Fruit fly (Drosophila melanogaster) whole organism, embryonic: ENCODE results near the gene CG7173.

Source experiments
- ATbp ChIP-seq: fragments of 200-800 bp; sonication (Bioruptor generic); optimal IDR thresholded peaks from 2 replicates; lab custom pipeline; 2017; ENCODE audit warnings: missing biosample characterization, mild to moderate bottlenecking, missing genetic modification characterization, missing genetic modification reagents
- B-H1 ChIP-seq: fragments of 200-800 bp; sonication (Bioruptor generic); IDR thresholded peaks from 3 replicates; pipeline ENCODE4 v1.3.6; 2022; ENCODE audit warnings: missing biosample characterization, missing genetic modification characterization
- Bgb ChIP-seq: fragments of 200-800 bp; sonication (Bioruptor generic); IDR thresholded peaks from 2 replicates; pipeline ENCODE4 v1.3.6; 2022; ENCODE audit warnings: missing biosample characterization, missing genetic modification characterization; ENCODE audit not compliant: partially characterized antibody
- CG12236 ChIP-seq: fragments of 200-800 bp; sonication (Bioruptor generic); optimal IDR thresholded peaks from 2 replicates; lab custom pipeline; 2016; ENCODE audit warnings: missing biosample characterization, missing genetic modification characterization
- CG1233 ChIP-seq: fragments of 200-800 bp; sonication (Bioruptor generic); optimal IDR thresholded peaks from 4 replicates; lab custom pipeline; 2018; ENCODE audit warnings: missing biosample characterization, mild to moderate bottlenecking, missing genetic modification characterization
- CG14860 ChIP-seq: fragments of 200-800 bp; sonication (Bioruptor generic); IDR thresholded peaks from 3 replicates; pipeline ENCODE4 v1.3.6; 2022; ENCODE audit warnings: missing biosample characterization, missing genetic modification characterization; ENCODE audit not compliant: partially characterized antibody
- CG15073 ChIP-seq: fragments of 200-800 bp; sonication (Bioruptor generic); optimal IDR thresholded peaks from 2 replicates; lab custom pipeline; 2016; ENCODE audit warnings: missing biosample characterization, missing genetic modification characterization
- CG16813 ChIP-seq: fragments of 200-800 bp; sonication (Bioruptor generic); IDR thresholded peaks from 3 replicates; pipeline ENCODE4 v1.3.6; 2022; ENCODE audit warnings: missing biosample characterization, missing genetic modification characterization; ENCODE audit not compliant: partially characterized antibody
- CG17385 ChIP-seq: fragments of 200-800 bp; sonication (Bioruptor generic); optimal IDR thresholded peaks from 3 replicates; lab custom pipeline; 2018; ENCODE audit warnings: missing biosample characterization, mild to moderate bottlenecking, missing genetic modification characterization
- CG18764 ChIP-seq: fragments of 200-800 bp; sonication (Bioruptor generic); optimal IDR thresholded peaks from 3 replicates; lab custom pipeline; 2016; ENCODE audit warnings: missing biosample characterization, missing genetic modification characterization
- CG2712 ChIP-seq: fragments of 200-800 bp; optimal IDR thresholded peaks from 3 replicates; lab custom pipeline; 2019; ENCODE audit warnings: missing biosample characterization, mild to moderate bottlenecking, missing genetic modification characterization, moderate library complexity
- CG3065 ChIP-seq: fragments of 200-800 bp; sonication (Bioruptor generic); optimal IDR thresholded peaks from 2 replicates; lab custom pipeline; 2016; ENCODE audit warnings: missing biosample characterization, missing genetic modification characterization
- CG31224 ChIP-seq: fragments of 200-800 bp; sonication (Bioruptor generic); IDR thresholded peaks from 2 replicates; pipeline ENCODE4 v1.3.6; 2022; ENCODE audit warnings: missing biosample characterization, missing genetic modification characterization
- CG3163 ChIP-seq: fragments of 200-800 bp; sonication (Bioruptor generic); optimal IDR thresholded peaks from 3 replicates; lab custom pipeline; 2016; ENCODE audit warnings: missing biosample characterization, missing genetic modification characterization
- CG4730 ChIP-seq: fragments of 200-800 bp; sonication (Bioruptor generic); IDR thresholded peaks from 2 replicates; pipeline ENCODE4 v1.3.6; 2022; ENCODE audit warnings: missing biosample characterization, missing genetic modification characterization
- CG4854 ChIP-seq: fragments of 200-800 bp; sonication (Bioruptor generic); optimal IDR thresholded peaks from 2 replicates; lab custom pipeline; 2016; ENCODE audit warnings: missing biosample characterization, missing genetic modification characterization, inconsistent platforms
- CG6791 ChIP-seq: fragments of 200-800 bp; sonication (Bioruptor generic); IDR thresholded peaks from 3 replicates; pipeline ENCODE4 v1.3.6; 2022; ENCODE audit warnings: missing biosample characterization, missing genetic modification characterization; ENCODE audit not compliant: partially characterized antibody
- CG7372 ChIP-seq: fragments of 200-800 bp; sonication (Bioruptor generic); IDR thresholded peaks from 2 replicates; pipeline ENCODE4 v1.3.6; 2022; ENCODE audit warnings: missing biosample characterization, missing genetic modification characterization
- CG7786 ChIP-seq: fragments of 200-800 bp; sonication (Bioruptor generic); optimal IDR thresholded peaks from 2 replicates; lab custom pipeline; 2016; ENCODE audit warnings: missing biosample characterization, missing genetic modification characterization
- CG7839 ChIP-seq: fragments of 200-800 bp; sonication (Bioruptor generic); optimal IDR thresholded peaks from 3 replicates; lab custom pipeline; 2018; ENCODE audit warnings: missing biosample characterization, mild to moderate bottlenecking, missing genetic modification characterization, moderate library complexity
- CG8944 ChIP-seq: fragments of 200-800 bp; sonication (Bioruptor generic); optimal IDR thresholded peaks from 3 replicates; lab custom pipeline; 2016; ENCODE audit warnings: missing biosample characterization, missing genetic modification characterization
- Dad ChIP-seq: fragments of 200-800 bp; sonication (Bioruptor generic); optimal IDR thresholded peaks from 3 replicates; lab custom pipeline; 2016; ENCODE audit warnings: missing biosample characterization, missing genetic modification characterization
- Doc2 ChIP-seq: fragments of 200-800 bp; sonication (Bioruptor generic); IDR thresholded peaks from 2 replicates; pipeline ENCODE4 v1.3.6; 2022; ENCODE audit warnings: missing biosample characterization, missing genetic modification characterization
- Ets65A ChIP-seq: fragments of 200-800 bp; sonication (Bioruptor generic); peaks from one replicate; lab custom pipeline; 2016; ENCODE audit warnings: missing biosample characterization, missing genetic modification characterization
- HLHmδ ChIP-seq: fragments of 200-800 bp; sonication (Bioruptor generic); optimal IDR thresholded peaks from 2 replicates; lab custom pipeline; 2018; ENCODE audit warnings: missing biosample characterization, mild to moderate bottlenecking, missing genetic modification characterization, moderate library complexity
- Hey ChIP-seq: fragments of 200-800 bp; sonication (Bioruptor generic); optimal IDR thresholded peaks from 3 replicates; lab custom pipeline; 2018; ENCODE audit warnings: missing biosample characterization, mild to moderate bottlenecking, missing genetic modification characterization
- HmgD ChIP-seq: fragments of 200-800 bp; sonication (Bioruptor generic); optimal IDR thresholded peaks from 3 replicates; lab custom pipeline; 2016; ENCODE audit warnings: missing biosample characterization, missing genetic modification characterization
- Hr3 ChIP-seq: fragments of 200-800 bp; sonication (Bioruptor generic); optimal IDR thresholded peaks from 3 replicates; lab custom pipeline; 2016; ENCODE audit warnings: missing biosample characterization, missing genetic modification characterization
- Lhr ChIP-seq: fragments of 200-800 bp; sonication (Bioruptor generic); optimal IDR thresholded peaks from 3 replicates; lab custom pipeline; 2017; ENCODE audit warnings: mild to moderate bottlenecking, missing biosample characterization, missing genetic modification reagents, missing genetic modification characterization
- Max ChIP-seq: fragments of 200-800 bp; sonication (Bioruptor generic); optimal IDR thresholded peaks from 2 replicates; lab custom pipeline; 2016; ENCODE audit warnings: missing biosample characterization, mild to moderate bottlenecking, missing genetic modification characterization
- NC2α ChIP-seq: fragments of 200-800 bp; sonication (Bioruptor generic); optimal IDR thresholded peaks from 2 replicates; lab custom pipeline; 2016; ENCODE audit warnings: missing biosample characterization, missing genetic modification characterization
- Nf-YC ChIP-seq: fragments of 200-800 bp; optimal IDR thresholded peaks from 3 replicates; lab custom pipeline; 2019; ENCODE audit warnings: missing biosample characterization, mild to moderate bottlenecking, missing genetic modification characterization, moderate library complexity
- Sin3A ChIP-seq: fragments of >200 bp; optimal IDR thresholded peaks from 2 replicates; lab custom pipeline; 2018
- Tbp ChIP-seq: fragments of >200 bp; optimal IDR thresholded peaks from 2 replicates; lab custom pipeline; 2018; ENCODE audit warnings: missing biosample characterization, missing genetic modification characterization
- ap ChIP-seq: fragments of 200-800 bp; sonication (Bioruptor generic); IDR thresholded peaks from 2 replicates; pipeline ENCODE4 v1.3.6; 2022; ENCODE audit warnings: missing biosample characterization, missing genetic modification characterization
- ara ChIP-seq: fragments of 200-800 bp; sonication (Bioruptor generic); IDR thresholded peaks from 2 replicates; pipeline ENCODE4 v1.3.6; 2022; ENCODE audit warnings: missing biosample characterization, missing genetic modification characterization
- bigmax ChIP-seq: fragments of 200-800 bp; sonication (Bioruptor generic); optimal IDR thresholded peaks from 2 replicates; lab custom pipeline; 2018; ENCODE audit warnings: missing biosample characterization, mild to moderate bottlenecking, missing genetic modification characterization
- br ChIP-seq: fragments of >200 bp; optimal IDR thresholded peaks from 2 replicates; lab custom pipeline; 2017
- cad ChIP-seq: fragments of >200 bp; optimal IDR thresholded peaks from 2 replicates; lab custom pipeline; 2017; ENCODE audit warnings: missing biosample characterization, missing genetic modification characterization
- crp ChIP-seq, 2 experiments: fragments of 200-800 bp; sonication (Bioruptor generic); optimal IDR thresholded peaks; 2 replicates in 1 of 2; 3 replicates in 1 of 2; lab custom pipeline; 2017; ENCODE audit warnings: missing biosample characterization in 2 of 2, missing genetic modification characterization in 2 of 2, mild to moderate bottlenecking in 1 of 2, moderate library complexity in 1 of 2
- eve ChIP-seq, 2 experiments: fragments of >200 bp; optimal IDR thresholded peaks; 2 replicates each; lab custom pipeline; 2017; ENCODE audit warnings: missing biosample characterization in 2 of 2, missing genetic modification characterization in 2 of 2
- fd64A ChIP-seq: fragments of 200-800 bp; sonication (Bioruptor generic); optimal IDR thresholded peaks from 3 replicates; lab custom pipeline; 2018; ENCODE audit warnings: missing biosample characterization, mild to moderate bottlenecking, missing genetic modification characterization
- gem ChIP-seq: fragments of 200-800 bp; sonication (Bioruptor generic); optimal IDR thresholded peaks from 2 replicates; lab custom pipeline; 2019; ENCODE audit warnings: missing biosample characterization, mild to moderate bottlenecking, missing genetic modification characterization, moderate library complexity
- gt ChIP-seq: fragments of 200-800 bp; sonication (Bioruptor generic); IDR thresholded peaks from 2 replicates; pipeline ENCODE4 v1.3.6; 2022; ENCODE audit warnings: missing biosample characterization, missing genetic modification characterization
- inv ChIP-seq: fragments of 200-800 bp; sonication (Bioruptor generic); IDR thresholded peaks from 2 replicates; pipeline ENCODE4 v1.3.6; 2022; ENCODE audit warnings: missing biosample characterization, missing genetic modification characterization; ENCODE audit not compliant: partially characterized antibody
- maf-S ChIP-seq: fragments of 200-800 bp; sonication (Bioruptor generic); optimal IDR thresholded peaks from 2 replicates; lab custom pipeline; 2016; ENCODE audit warnings: missing biosample characterization, missing genetic modification characterization
- pnt ChIP-seq: fragments of 200-800 bp; sonication (Bioruptor generic); optimal IDR thresholded peaks from 3 replicates; lab custom pipeline; 2016; ENCODE audit warnings: missing biosample characterization, missing genetic modification characterization
- psq ChIP-seq: fragments of 200-800 bp; sonication (Bioruptor generic); optimal IDR thresholded peaks from 2 replicates; lab custom pipeline; 2017; ENCODE audit warnings: missing biosample characterization, missing genetic modification characterization
- repo ChIP-seq: fragments of 200-800 bp; sonication (Bioruptor generic); optimal IDR thresholded peaks from 2 replicates; lab custom pipeline; 2016; ENCODE audit warnings: missing biosample characterization, missing genetic modification characterization
- sisA ChIP-seq: fragments of 200-800 bp; sonication (Bioruptor generic); IDR thresholded peaks from 2 replicates; pipeline ENCODE4 v1.3.6; 2022; ENCODE audit warnings: missing biosample characterization, missing genetic modification characterization
- slbo ChIP-seq: fragments of 200-800 bp; sonication (Bioruptor generic); IDR thresholded peaks from 2 replicates; pipeline ENCODE4 v1.3.6; 2022; ENCODE audit warnings: missing biosample characterization, missing genetic modification characterization
- stc ChIP-seq: fragments of 200-800 bp; sonication (Bioruptor generic); IDR thresholded peaks from 2 replicates; pipeline ENCODE4 v1.3.6; 2022; ENCODE audit warnings: missing biosample characterization, missing genetic modification characterization
- vvl ChIP-seq: fragments of 200-800 bp; sonication (Bioruptor generic); IDR thresholded peaks from 2 replicates; pipeline ENCODE4 v1.3.6; 2022; ENCODE audit warnings: missing biosample characterization, missing genetic modification characterization
- zfh1 ChIP-seq: fragments of 200-800 bp; sonication (Bioruptor generic); IDR thresholded peaks from 3 replicates; pipeline ENCODE4 v1.3.6; 2022; ENCODE audit warnings: missing biosample characterization, missing genetic modification characterization

Gene CG7173

dm6 chr3L:21585397-21585796, 27.4 kb upstream of the CG7173 start (continued):
- TF ChIP-seq maf-S (GFP tag; lab: Kevin White, UChicago) (no peak), zfh1 (no peak), vvl (GFP tag; lab: Robert Waterston, UW) (no peak), Dad (GFP tag; lab: Kevin White, UChicago) (no peak), CG7839 (tag; lab: Kevin White, UChicago) (no peak), ara (peak; percentile 34; the same call in 1 of the 2 replicates), HmgD (GFP tag; lab: Kevin White, UChicago) (no peak), CG31224 (GFP tag; lab: Robert Waterston, UW) (no peak), CG3065 (GFP tag; lab: Kevin White, UChicago) (no peak), Lhr (no peak), CG7786 (no peak), B-H1 (GFP tag; lab: Robert Waterston, UW) (no peak), CG17385 (GFP tag; lab: Kevin White, UChicago) (no peak), crp (GFP tag; optimal IDR thresholded peaks at IDR 0.05; lab: Kevin White, UChicago) (no peak), Nf-YC (tag; lab: Kevin White, UChicago) (no peak), Bgb (GFP tag; lab: Robert Waterston, UW) (no peak), Hey (tag; lab: Kevin White, UChicago) (no peak), CG2712 (tag; lab: Kevin White, UChicago) (peak; percentile 44), Sin3A (lab: Kevin White, UChicago) (no peak), CG16813 (GFP tag; lab: Robert Waterston, UW) (no peak), stc (GFP tag; lab: Robert Waterston, UW) (no peak), br (lab: Kevin White, UChicago) (no peak), HLHmδ (GFP tag; lab: Kevin White, UChicago) (no peak), CG6791 (no peak), CG18764 (peak; percentile 0), gem (tag; lab: Kevin White, UChicago) (peak; percentile 40), CG8944 (GFP tag; lab: Kevin White, UChicago) (no peak), Ets65A (GFP tag; lab: Kevin White, UChicago) (no peak), ap (GFP tag; lab: Robert Waterston, UW) (no peak), CG4854 (GFP tag; lab: Kevin White, UChicago) (no peak), fd64A (GFP tag; lab: Kevin White, UChicago) (no peak), slbo (GFP tag; lab: Robert Waterston, UW) (no peak), repo (GFP tag; lab: Kevin White, UChicago) (no peak), cad (GFP tag; lab: Kevin White, UChicago) (no peak), CG12236 (GFP tag; lab: Kevin White, UChicago) (no peak), NC2α (no peak), Tbp (GFP tag; lab: Kevin White, UChicago) (no peak), ATbp (GFP tag; lab: Kevin White, UChicago) (no peak), Max (GFP tag; lab: Kevin White, UChicago) (no peak), CG1233 (GFP tag; lab: Kevin White, UChicago) (no peak), eve (GFP tag; optimal IDR thresholded peaks at IDR 0.05; lab: Kevin White, UChicago) (peak in 1 of 2 experiments; percentile 49), CG7372 (GFP tag; lab: Robert Waterston, UW) (no peak), inv (GFP tag; lab: Robert Waterston, UW) (no peak), Hr3 (GFP tag; lab: Kevin White, UChicago) (peak; percentile 31), bigmax (GFP tag; lab: Kevin White, UChicago) (no peak), psq (GFP tag; lab: Kevin White, UChicago) (no peak), gt (no peak), CG14860 (GFP tag; lab: Robert Waterston, UW) (no peak), Doc2 (GFP tag; lab: Robert Waterston, UW) (no peak), CG4730 (GFP tag; lab: Robert Waterston, UW) (no peak), sisA (peak; percentile 15; the same call in 1 of the 2 replicates), CG15073 (GFP tag; lab: Kevin White, UChicago) (no peak), pnt (no peak), CG3163 (no peak)
